Fruit fly (Drosophila melanogaster): ENCODE results near the gene Est-P.

Gene Est-P

dm6 chr3L:12188518-12188917 lies 2.0 kb upstream of the Est-P start, which contains the start of gene Est-6:
Gene Est-6 (plus strand): TSS chr3L:12188818.
- TF ChIP-seq CG7045 (GFP tag; optimal IDR thresholded peaks at IDR 0.05) = no peak
- TF ChIP-seq kay (GFP tag; ENCODE audit: borderline replicate concordance) = peak; percentile 14

- TF ChIP-seq CG11617 (GFP tag; optimal IDR thresholded peaks at IDR 0.05) (no peak), bab1 (GFP tag; optimal IDR thresholded peaks at IDR 0.05) (peak; percentile 49), CG33017 (tag; optimal IDR thresholded peaks at IDR 0.05) (no peak), ovo (GFP tag; optimal IDR thresholded peaks at IDR 0.05) (no peak), toe (GFP tag; optimal IDR thresholded peaks at IDR 0.05) (no peak), CG14711 (tag; optimal IDR thresholded peaks at IDR 0.05) (no peak), CG7045 (GFP tag; optimal IDR thresholded peaks at IDR 0.05) (no peak), kay (GFP tag; ENCODE audit: borderline replicate concordance) (peak; percentile 62)
These were observed 3.0 kb downstream of the Est-P start, which contains the start of gene thoc6 for dm6 chr3L:12193485-12193884. Gene thoc6 (minus strand): TSS chr3L:12193688.

- TF ChIP-seq CG1620 (GFP tag; optimal IDR thresholded peaks at IDR 0.05) (no peak), pad (GFP tag; optimal IDR thresholded peaks at IDR 0.05) (no peak), CG12768 (GFP tag; optimal IDR thresholded peaks at IDR 0.05) (no peak), cnc (optimal IDR thresholded peaks at IDR 0.05) (no peak), Hr96 (GFP tag; optimal IDR thresholded peaks at IDR 0.05) (no peak), cic (GFP tag; optimal IDR thresholded peaks at IDR 0.05) (no peak), CG7101 (tag; optimal IDR thresholded peaks at IDR 0.05) (no peak), kay (GFP tag; ENCODE audit: borderline replicate concordance) (no peak), CG14711 (tag; optimal IDR thresholded peaks at IDR 0.05) (no peak)
These were observed 7.0 kb downstream of the Est-P start, which contains the start of gene CG11529 for dm6 chr3L:12197491-12197890. Gene CG11529 (plus strand): TSS chr3L:12197791.

dm6 chr3L:12202980-12203379 lies 12.4 kb downstream of the Est-P start:
- peak; percentile 45 for TF ChIP-seq kay (GFP tag; ENCODE audit: borderline replicate concordance)
- no peak for TF ChIP-seq cnc (optimal IDR thresholded peaks at IDR 0.05)

- no peak for TF ChIP-seq CG7045 (GFP tag; optimal IDR thresholded peaks at IDR 0.05)
- TF ChIP-seq Hr96 (GFP tag; optimal IDR thresholded peaks at IDR 0.05) = no peak
- no peak for TF ChIP-seq CG1620 (GFP tag; optimal IDR thresholded peaks at IDR 0.05)
- peak; percentile 5 for TF ChIP-seq cic (GFP tag; optimal IDR thresholded peaks at IDR 0.05)
- TF ChIP-seq CG7101 (tag; optimal IDR thresholded peaks at IDR 0.05) = no peak
- peak; percentile 38 for TF ChIP-seq bab1 (GFP tag; optimal IDR thresholded peaks at IDR 0.05)
- no peak for TF ChIP-seq kay (GFP tag; ENCODE audit: borderline replicate concordance)
- no peak for TF ChIP-seq CG14711 (tag; optimal IDR thresholded peaks at IDR 0.05)
- no peak for TF ChIP-seq Crg-1 (GFP tag; optimal IDR thresholded peaks at IDR 0.05)
- TF ChIP-seq CG11617 (GFP tag; optimal IDR thresholded peaks at IDR 0.05) = no peak
- no peak for TF ChIP-seq CG33017 (tag; optimal IDR thresholded peaks at IDR 0.05)
- no peak for TF ChIP-seq toe (GFP tag; optimal IDR thresholded peaks at IDR 0.05)
- TF ChIP-seq CG5204 (GFP tag; optimal IDR thresholded peaks at IDR 0.05) = no peak
- TF ChIP-seq Clk (GFP tag; optimal IDR thresholded peaks at IDR 0.05) = no peak
- no peak for TF ChIP-seq CG12768 (GFP tag; optimal IDR thresholded peaks at IDR 0.05)
- no peak for TF ChIP-seq pad (GFP tag; optimal IDR thresholded peaks at IDR 0.05)
- TF ChIP-seq Mnt (GFP tag; optimal IDR thresholded peaks at IDR 0.05) = peak; percentile 14
- TF ChIP-seq cnc (optimal IDR thresholded peaks at IDR 0.05) = no peak
- TF ChIP-seq ovo (GFP tag; optimal IDR thresholded peaks at IDR 0.05) = peak; percentile 90
- no peak for TF ChIP-seq tj (GFP tag; optimal IDR thresholded peaks at IDR 0.05)
These were observed 13.2 kb downstream of the Est-P start, which contains the start of gene Ak1 for dm6 chr3L:12203736-12204135. Gene Ak1 (minus strand): TSS chr3L:12204082.

- no peak for TF ChIP-seq CG7101 (tag; optimal IDR thresholded peaks at IDR 0.05)
- TF ChIP-seq CG14711 (tag; optimal IDR thresholded peaks at IDR 0.05) = no peak
These were observed 15.3 kb downstream of the Est-P start, which contains the start of gene Tsen54 for dm6 chr3L:12205848-12206247. Gene Tsen54 (minus strand): TSS chr3L:12206022.

dm6 chr3L:12222945-12223634 lies 32.6 kb downstream of the Est-P start:
- no peak for TF ChIP-seq CG1620 (GFP tag; optimal IDR thresholded peaks at IDR 0.05)
- no peak for TF ChIP-seq CG5204 (GFP tag; optimal IDR thresholded peaks at IDR 0.05)
- TF ChIP-seq pad (GFP tag; optimal IDR thresholded peaks at IDR 0.05) = no peak
- no peak for TF ChIP-seq CG12768 (GFP tag; optimal IDR thresholded peaks at IDR 0.05)
- TF ChIP-seq bab1 (GFP tag; optimal IDR thresholded peaks at IDR 0.05) = no peak
- TF ChIP-seq toe (GFP tag; optimal IDR thresholded peaks at IDR 0.05) = peak; percentile 12
- TF ChIP-seq Hr96 (GFP tag; optimal IDR thresholded peaks at IDR 0.05) = peak; percentile 9
- peak; percentile 12 for TF ChIP-seq CG33017 (tag; optimal IDR thresholded peaks at IDR 0.05)
- peak; percentile 28 for TF ChIP-seq CG7101 (tag; optimal IDR thresholded peaks at IDR 0.05)
- TF ChIP-seq CG7045 (GFP tag; optimal IDR thresholded peaks at IDR 0.05) = no peak
- TF ChIP-seq kay (GFP tag; ENCODE audit: borderline replicate concordance) = peak; percentile 49
- TF ChIP-seq Clk (GFP tag; optimal IDR thresholded peaks at IDR 0.05) = no peak
